Worm (Caenorhabditis elegans) whole organism, early embryonic: ENCODE data around the gene ndub-2.

Source experiments
- B0310.2 ChIP-seq: sonication (generic microtip); optimal IDR thresholded peaks from 2 replicates; lab custom pipeline; 2016; ENCODE audit warnings: mild to moderate bottlenecking, missing genetic modification characterization, missing compliant biosample characterization
- aly-1 ChIP-seq: sonication (generic microtip); optimal IDR thresholded peaks from 2 replicates; lab custom pipeline; 2016; ENCODE audit warnings: missing genetic modification characterization, missing compliant biosample characterization
- ama-1 ChIP-seq: fragments of 150-350 bp; optimal IDR thresholded peaks from 2 replicates; lab custom pipeline; 2014
- ets-7 ChIP-seq: sonication (generic microtip); optimal IDR thresholded peaks from 2 replicates; lab custom pipeline; 2016; ENCODE audit warnings: missing genotype, missing genetic modification characterization, missing compliant biosample characterization
- flt-1 ChIP-seq: fragments of 200-800 bp; sonication (Bioruptor generic); IDR thresholded peaks from 2 replicates; pipeline ENCODE4 v1.3.6; 2022; ENCODE audit warnings: missing genetic modification characterization, missing compliant biosample characterization
- sea-1 ChIP-seq: fragments of 200-800 bp; sonication (Bioruptor generic); conservative IDR thresholded peaks from 2 replicates; pipeline ENCODE4 v1.3.6; 2022; ENCODE audit warnings: missing genetic modification characterization, missing compliant biosample characterization
- tbx-11 ChIP-seq: fragments of 200-800 bp; sonication (Bioruptor generic); IDR thresholded peaks from 2 replicates; pipeline ENCODE4 v1.3.6; 2022; ENCODE audit warnings: missing genetic modification characterization, missing compliant biosample characterization
- tbx-37 ChIP-seq: fragments of 200-800 bp; sonication (Bioruptor generic); conservative IDR thresholded peaks from 2 replicates; pipeline ENCODE4 v1.3.6; 2022; ENCODE audit warnings: missing genetic modification reagents, missing genetic modification characterization, missing compliant biosample characterization
- tra-4 ChIP-seq: sonication (generic microtip); optimal IDR thresholded peaks from 2 replicates; lab custom pipeline; 2017; ENCODE audit warnings: missing genetic modification characterization, missing compliant biosample characterization

DNA sequence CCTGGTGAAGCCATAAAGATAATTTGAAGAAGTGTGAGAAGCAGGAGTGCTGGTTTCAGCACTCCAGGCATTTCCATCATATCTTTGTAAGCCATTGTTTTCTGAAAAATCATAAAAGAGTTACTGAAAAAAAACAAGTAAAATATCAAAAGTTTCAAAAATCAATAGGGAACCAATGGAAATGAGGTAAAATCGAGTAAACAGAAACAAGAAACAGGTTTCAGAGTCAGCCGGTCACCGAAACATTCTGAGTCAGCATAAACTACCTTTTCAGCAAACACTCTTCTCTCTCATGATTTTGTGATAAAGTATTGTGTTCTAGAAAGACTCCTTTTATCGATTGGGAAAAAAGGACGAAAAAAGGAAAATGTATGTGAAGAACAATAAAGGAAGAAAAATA lies 6.7 kb upstream of the ndub-2 start, which contains the start of gene C18E9.9:
- no peak for TF ChIP-seq tbx-11 (GFP tag; lab: Robert Waterston, UW)
- no peak for TF ChIP-seq B0310.2 (tag; lab: Kevin White, UChicago)
- TF ChIP-seq tbx-37 (GFP tag; lab: Robert Waterston, UW): no peak
- TF ChIP-seq tra-4 (tag; lab: Kevin White, UChicago): no peak
- TF ChIP-seq ama-1 (lab: Kevin White, UChicago): no peak
- no peak for TF ChIP-seq ets-7 (tag; lab: Kevin White, UChicago)
- TF ChIP-seq flt-1 (GFP tag; lab: Robert Waterston, UW): no peak
- no peak for TF ChIP-seq aly-1 (tag; lab: Kevin White, UChicago)
- TF ChIP-seq sea-1 (GFP tag; lab: Robert Waterston, UW): no peak
